Fruit fly (Drosophila melanogaster) whole organism, embryonic: Measurements from ENCODE around the gene mora.

Experiments
- Ada2b ChIP-seq: fragments of 200-800 bp; sonication (Bioruptor generic); IDR thresholded peaks from 2 replicates; pipeline ENCODE4 v1.3.6; 2022; ENCODE audit warnings: missing biosample characterization, missing genetic modification characterization
- Asciz ChIP-seq: fragments of 200-800 bp; sonication (Bioruptor generic); optimal IDR thresholded peaks from 2 replicates; lab custom pipeline; 2017; ENCODE audit warnings: missing biosample characterization, mild to moderate bottlenecking, missing genetic modification characterization, missing genetic modification reagents
- Bgb ChIP-seq: fragments of 200-800 bp; sonication (Bioruptor generic); IDR thresholded peaks from 2 replicates; pipeline ENCODE4 v1.3.6; 2022; ENCODE audit warnings: missing biosample characterization, missing genetic modification characterization; ENCODE audit not compliant: partially characterized antibody
- CG10462 ChIP-seq: fragments of 200-800 bp; sonication (Bioruptor generic); optimal IDR thresholded peaks from 2 replicates; lab custom pipeline; 2016; ENCODE audit warnings: missing biosample characterization, missing genetic modification characterization
- CG10654 ChIP-seq: fragments of 200-800 bp; sonication (Bioruptor generic); optimal IDR thresholded peaks from 2 replicates; lab custom pipeline; 2016; ENCODE audit warnings: missing biosample characterization, missing genetic modification characterization
- CG11695 ChIP-seq: fragments of 200-800 bp; sonication (Bioruptor generic); IDR thresholded peaks from 3 replicates; pipeline ENCODE4 v1.3.6; 2022; ENCODE audit warnings: missing biosample characterization, missing genetic modification characterization
- CG12236 ChIP-seq: fragments of 200-800 bp; sonication (Bioruptor generic); optimal IDR thresholded peaks from 2 replicates; lab custom pipeline; 2016; ENCODE audit warnings: missing biosample characterization, missing genetic modification characterization
- CG13624 ChIP-seq: fragments of 200-800 bp; sonication (Bioruptor generic); optimal IDR thresholded peaks from 2 replicates; lab custom pipeline; 2016; ENCODE audit warnings: missing biosample characterization, missing genetic modification characterization
- CG13894 ChIP-seq: fragments of 200-800 bp; sonication (Bioruptor generic); optimal IDR thresholded peaks from 3 replicates; lab custom pipeline; 2018; ENCODE audit warnings: missing biosample characterization, mild to moderate bottlenecking, missing genetic modification characterization, moderate library complexity
- CG14441 ChIP-seq: fragments of 200-800 bp; sonication (Bioruptor generic); IDR thresholded peaks from 2 replicates; pipeline ENCODE4 v1.3.6; 2022; ENCODE audit warnings: missing biosample characterization, missing genetic modification characterization
- CG14710 ChIP-seq: fragments of 200-800 bp; sonication (Bioruptor generic); optimal IDR thresholded peaks from 3 replicates; lab custom pipeline; 2019; ENCODE audit warnings: missing biosample characterization, mild to moderate bottlenecking, missing genetic modification characterization, moderate library complexity
- CG16815 ChIP-seq: fragments of 200-800 bp; sonication (Bioruptor generic); optimal IDR thresholded peaks from 3 replicates; lab custom pipeline; 2017; ENCODE audit warnings: missing biosample characterization, mild to moderate bottlenecking, missing genetic modification characterization
- CG17186 ChIP-seq: fragments of 200-800 bp; sonication (Bioruptor generic); optimal IDR thresholded peaks from 3 replicates; lab custom pipeline; 2017; ENCODE audit warnings: missing biosample characterization, missing genetic modification reagents, missing genetic modification characterization
- CG2120 ChIP-seq: fragments of 200-800 bp; sonication (Bioruptor generic); optimal IDR thresholded peaks from 3 replicates; lab custom pipeline; 2016; ENCODE audit warnings: missing biosample characterization, missing genetic modification characterization
- CG31441 ChIP-seq: fragments of 200-800 bp; sonication (Bioruptor generic); IDR thresholded peaks from 2 replicates; pipeline ENCODE4 v1.3.6; 2022; ENCODE audit warnings: missing biosample characterization, missing genetic modification characterization
- CG3995 ChIP-seq: fragments of 200-800 bp; sonication (Bioruptor generic); optimal IDR thresholded peaks from 3 replicates; lab custom pipeline; 2016; ENCODE audit warnings: missing biosample characterization, missing genetic modification characterization
- CG4617 ChIP-seq: fragments of 200-800 bp; sonication (Bioruptor generic); optimal IDR thresholded peaks from 3 replicates; lab custom pipeline; 2016; ENCODE audit warnings: missing biosample characterization, missing genetic modification characterization, borderline replicate concordance
- CG6689 ChIP-seq: fragments of 200-800 bp; sonication (Bioruptor generic); IDR thresholded peaks from 2 replicates; pipeline ENCODE4 v1.3.6; 2022; ENCODE audit warnings: missing biosample characterization, missing genetic modification characterization
- CG6791 ChIP-seq: fragments of 200-800 bp; sonication (Bioruptor generic); IDR thresholded peaks from 3 replicates; pipeline ENCODE4 v1.3.6; 2022; ENCODE audit warnings: missing biosample characterization, missing genetic modification characterization; ENCODE audit not compliant: partially characterized antibody
- CG7786 ChIP-seq: fragments of 200-800 bp; sonication (Bioruptor generic); optimal IDR thresholded peaks from 2 replicates; lab custom pipeline; 2016; ENCODE audit warnings: missing biosample characterization, missing genetic modification characterization
- CG8281 ChIP-seq: fragments of 200-800 bp; sonication (Bioruptor generic); optimal IDR thresholded peaks from 2 replicates; lab custom pipeline; 2018; ENCODE audit warnings: missing biosample characterization, mild to moderate bottlenecking, missing genetic modification characterization, moderate library complexity
- CTCF ChIP-seq: fragments of 200-800 bp; sonication (Bioruptor generic); optimal IDR thresholded peaks from 2 replicates; lab custom pipeline; 2017; ENCODE audit warnings: missing biosample characterization, mild to moderate bottlenecking, missing genetic modification characterization, moderate library complexity
- CoRest ChIP-seq: fragments of 200-800 bp; sonication (Bioruptor generic); optimal IDR thresholded peaks from 3 replicates; lab custom pipeline; 2018; ENCODE audit warnings: missing biosample characterization, mild to moderate bottlenecking, missing genetic modification characterization, moderate library complexity
- D ChIP-seq, 2 experiments: fragments of 200-800 bp in 1 of 2; fragments of >200 bp in 1 of 2; sonication (Bioruptor generic) in 1 of 2; optimal IDR thresholded peaks; 2 replicates in 1 of 2; 3 replicates in 1 of 2; lab custom pipeline; 2017; ENCODE audit warnings: mild to moderate bottlenecking in 1 of 2, missing biosample characterization in 1 of 2, missing genetic modification characterization in 1 of 2, missing genetic modification reagents in 1 of 2
- Dip3 ChIP-seq: fragments of 200-800 bp; sonication (Bioruptor generic); optimal IDR thresholded peaks from 3 replicates; lab custom pipeline; 2016; ENCODE audit warnings: missing biosample characterization, missing genetic modification characterization
- Dp ChIP-seq: fragments of 200-800 bp; sonication (Bioruptor generic); optimal IDR thresholded peaks from 2 replicates; lab custom pipeline; 2018; ENCODE audit warnings: missing biosample characterization, mild to moderate bottlenecking, missing genetic modification characterization, moderate library complexity
- Gug ChIP-seq: fragments of 200-800 bp; sonication (Bioruptor generic); IDR thresholded peaks from 4 replicates; pipeline ENCODE4 v1.3.6; 2022; ENCODE audit warnings: missing biosample characterization, missing genetic modification characterization
- HLHmδ ChIP-seq: fragments of 200-800 bp; sonication (Bioruptor generic); optimal IDR thresholded peaks from 2 replicates; lab custom pipeline; 2018; ENCODE audit warnings: missing biosample characterization, mild to moderate bottlenecking, missing genetic modification characterization, moderate library complexity
- HmgD ChIP-seq: fragments of 200-800 bp; sonication (Bioruptor generic); optimal IDR thresholded peaks from 3 replicates; lab custom pipeline; 2016; ENCODE audit warnings: missing biosample characterization, missing genetic modification characterization
- Lim3 ChIP-seq: fragments of 200-800 bp; sonication (Bioruptor generic); IDR thresholded peaks from 2 replicates; pipeline ENCODE4 v1.3.6; 2022; ENCODE audit warnings: missing biosample characterization, missing genetic modification characterization
- Mes4 ChIP-seq: fragments of 200-800 bp; sonication (Bioruptor generic); optimal IDR thresholded peaks from 2 replicates; lab custom pipeline; 2016; ENCODE audit warnings: missing biosample characterization, missing genetic modification characterization
- Mrtf ChIP-seq: fragments of 200-800 bp; sonication (Bioruptor generic); IDR thresholded peaks from 3 replicates; pipeline ENCODE4 v1.3.6; 2022; ENCODE audit warnings: missing biosample characterization, missing genetic modification characterization
- NK7.1 ChIP-seq: fragments of 200-800 bp; sonication (Bioruptor generic); optimal IDR thresholded peaks from 3 replicates; lab custom pipeline; 2016; ENCODE audit warnings: missing biosample characterization, missing genetic modification characterization
- Oaz ChIP-seq: fragments of 200-800 bp; sonication (Bioruptor generic); IDR thresholded peaks from 2 replicates; pipeline ENCODE4 v1.3.6; 2022; ENCODE audit warnings: missing biosample characterization, missing genetic modification characterization
- Poxn ChIP-seq: fragments of 200-800 bp; sonication (Bioruptor generic); IDR thresholded peaks from 2 replicates; pipeline ENCODE4 v1.3.6; 2022; ENCODE audit warnings: missing biosample characterization, missing genetic modification characterization
- Side ChIP-seq: fragments of 200-800 bp; sonication (Bioruptor generic); optimal IDR thresholded peaks from 2 replicates; lab custom pipeline; 2016; ENCODE audit warnings: missing biosample characterization, missing genetic modification characterization
- Six4 ChIP-seq: fragments of 200-800 bp; sonication (Bioruptor generic); optimal IDR thresholded peaks from 2 replicates; lab custom pipeline; 2016; ENCODE audit warnings: missing biosample characterization, missing genetic modification characterization
- Trl ChIP-seq, 3 experiments: fragments of >200 bp in 2 of 3; fragments of 200-800 bp in 1 of 3; sonication (Bioruptor generic) in 1 of 3; optimal IDR thresholded peaks; 2 replicates in 1 of 3; 3 replicates in 2 of 3; lab custom pipeline; 2016 to 2017; ENCODE audit warnings: missing biosample characterization in 1 of 3, missing genetic modification characterization in 1 of 3
- Xbp1 ChIP-seq: fragments of 200-800 bp; sonication (Bioruptor generic); optimal IDR thresholded peaks from 3 replicates; lab custom pipeline; 2016; ENCODE audit warnings: missing biosample characterization, mild to moderate bottlenecking, missing genetic modification characterization
- aop ChIP-seq: fragments of 200-800 bp; sonication (Bioruptor generic); IDR thresholded peaks from 2 replicates; pipeline ENCODE4 v1.3.6; 2022; ENCODE audit warnings: missing biosample characterization, missing genetic modification characterization
- crol ChIP-seq: fragments of 200-800 bp; sonication (Bioruptor generic); IDR thresholded peaks from 2 replicates; pipeline ENCODE4 v1.3.6; 2022; ENCODE audit warnings: missing biosample characterization, missing genetic modification characterization
- cwo ChIP-seq: fragments of 200-800 bp; sonication (Bioruptor generic); optimal IDR thresholded peaks from 3 replicates; lab custom pipeline; 2017; ENCODE audit warnings: missing biosample characterization, missing genetic modification characterization, mild to moderate bottlenecking, moderate library complexity, missing genetic modification reagents
- disco-r ChIP-seq: fragments of 200-800 bp; sonication (Bioruptor generic); optimal IDR thresholded peaks from 2 replicates; lab custom pipeline; 2016; ENCODE audit warnings: missing biosample characterization, missing genetic modification characterization
- dpn ChIP-seq, 2 experiments: fragments of 200-800 bp; sonication (Bioruptor generic); optimal IDR thresholded peaks; 3 replicates each; lab custom pipeline; 2016; ENCODE audit warnings: missing biosample characterization in 2 of 2, missing genetic modification characterization in 2 of 2
- lmd ChIP-seq: fragments of 200-800 bp; sonication (Bioruptor generic); IDR thresholded peaks from 2 replicates; pipeline ENCODE4 v1.3.6; 2022; ENCODE audit warnings: missing biosample characterization, missing genetic modification characterization
- nerfin-2 ChIP-seq: fragments of 200-800 bp; sonication (Bioruptor generic); IDR thresholded peaks from 2 replicates; pipeline ENCODE4 v1.3.6; 2022; ENCODE audit warnings: missing biosample characterization, missing genetic modification characterization; ENCODE audit not compliant: partially characterized antibody
- nom ChIP-seq: fragments of 200-800 bp; sonication (Bioruptor generic); optimal IDR thresholded peaks from 2 replicates; lab custom pipeline; 2017; ENCODE audit warnings: missing biosample characterization, missing genetic modification characterization, mild to moderate bottlenecking, moderate library complexity, missing genetic modification reagents
- repo ChIP-seq: fragments of 200-800 bp; sonication (Bioruptor generic); optimal IDR thresholded peaks from 2 replicates; lab custom pipeline; 2016; ENCODE audit warnings: missing biosample characterization, missing genetic modification characterization
- rib ChIP-seq: fragments of 200-800 bp; sonication (Bioruptor generic); IDR thresholded peaks from 2 replicates; pipeline ENCODE4 v1.3.6; 2022; ENCODE audit warnings: missing biosample characterization, missing genetic modification characterization
- row ChIP-seq: fragments of 200-800 bp; sonication (Bioruptor generic); IDR thresholded peaks from 3 replicates; pipeline ENCODE4 v1.3.6; 2022; ENCODE audit warnings: missing biosample characterization, missing genetic modification characterization
- sug ChIP-seq: fragments of 200-800 bp; optimal IDR thresholded peaks from 2 replicates; lab custom pipeline; 2019; ENCODE audit warnings: missing biosample characterization, mild to moderate bottlenecking, missing genetic modification characterization, moderate library complexity
- trh ChIP-seq: fragments of 200-800 bp; sonication (Bioruptor generic); optimal IDR thresholded peaks from 2 replicates; lab custom pipeline; 2016; ENCODE audit warnings: missing biosample characterization, missing genetic modification characterization

Gene mora

dm6 chr3R:24226744-24227143 is 40.6 kb downstream of the mora start, which contains the start of the genes Spps and CG13609 (continued):
- TF ChIP-seq Ada2b (no peak), CG8281 (no peak), Xbp1 (GFP tag; lab: Kevin White, UChicago) (no peak), CG13894 (no peak), CG14710 (peak; percentile 37), CG13624 (GFP tag; lab: Kevin White, UChicago) (peak; percentile 65), trh (GFP tag; lab: Kevin White, UChicago) (no peak), HLHmδ (GFP tag; lab: Kevin White, UChicago) (peak; percentile 2), CG31441 (GFP tag; lab: Robert Waterston, UW) (no peak), CTCF (GFP tag; lab: Kevin White, UChicago) (no peak), lmd (GFP tag; lab: Robert Waterston, UW) (no peak), CG12236 (GFP tag; lab: Kevin White, UChicago) (no peak), NK7.1 (GFP tag; lab: Kevin White, UChicago) (no peak), aop (GFP tag; lab: Robert Waterston, UW) (no peak), disco-r (GFP tag; lab: Kevin White, UChicago) (no peak), Asciz (GFP tag; lab: Kevin White, UChicago) (no peak), crol (GFP tag; lab: Robert Waterston, UW) (no peak), Dp (GFP tag; lab: Kevin White, UChicago) (peak; percentile 66), CG17186 (GFP tag; lab: Kevin White, UChicago) (peak; percentile 67), nerfin-2 (GFP tag; lab: Robert Waterston, UW) (peak; percentile 94), Mrtf (no peak), Bgb (GFP tag; lab: Robert Waterston, UW) (peak; percentile 99), Gug (GFP tag; lab: Robert Waterston, UW) (no peak), dpn (GFP tag; optimal IDR thresholded peaks at IDR 0.05; lab: Kevin White, UChicago) (peak in 1 of 2 experiments; percentile 38), CoRest (peak; percentile 24), nom (peak; percentile 10), sug (peak; percentile 25), row (GFP tag; lab: Robert Waterston, UW) (peak; percentile 51; the same call in 2 of the 3 replicates), CG10654 (GFP tag; lab: Kevin White, UChicago) (no peak), CG2120 (GFP tag; lab: Kevin White, UChicago) (no peak), Side (GFP tag; lab: Kevin White, UChicago) (peak; percentile 7), CG10462 (GFP tag; lab: Kevin White, UChicago) (no peak), Oaz (GFP tag; lab: Robert Waterston, UW) (no peak), D (optimal IDR thresholded peaks at IDR 0.05; lab: Kevin White, UChicago) (no peak), D (GFP tag; optimal IDR thresholded peaks at IDR 0.05; lab: Kevin White, UChicago) (no peak), CG6791 (peak; percentile 95), Lim3 (GFP tag; lab: Robert Waterston, UW) (no peak), Poxn (GFP tag; lab: Robert Waterston, UW) (no peak), Six4 (GFP tag; lab: Kevin White, UChicago) (no peak), CG16815 (GFP tag; lab: Kevin White, UChicago) (no peak), CG14441 (GFP tag; lab: Robert Waterston, UW) (0 out of 2 replicates have a peak, but pooled peaks have one; percentile 5), CG6689 (GFP tag; lab: Robert Waterston, UW) (no peak), Trl (optimal IDR thresholded peaks at IDR 0.05; lab: Kevin White, UChicago) (no peak), Trl (GFP tag; optimal IDR thresholded peaks at IDR 0.05; lab: Kevin White, UChicago) (no peak), cwo (no peak), CG11695 (GFP tag; lab: Robert Waterston, UW) (no peak), CG4617 (GFP tag; lab: Kevin White, UChicago) (peak; percentile 98), CG3995 (GFP tag; lab: Kevin White, UChicago) (peak; percentile 72), repo (no peak), Dip3 (GFP tag; lab: Kevin White, UChicago) (no peak), rib (GFP tag; lab: Robert Waterston, UW) (no peak), CG7786 (GFP tag; lab: Kevin White, UChicago) (no peak), HmgD (GFP tag; lab: Kevin White, UChicago) (peak; percentile 18), Mes4 (GFP tag; lab: Kevin White, UChicago) (peak; percentile 3)
